Fruit fly (Drosophila melanogaster) whole organism, embryonic: ENCODE data around the gene Swip-1.
A peak's percentile ranks its signal among the peaks of the same experiment; 100 is the strongest.

Experiments used
- Ada2b ChIP-seq: fragments of 200-800 bp; sonication (Bioruptor generic); IDR thresholded peaks from 2 replicates; pipeline ENCODE4 v1.3.6; 2022; ENCODE audit warnings: missing biosample characterization, missing genetic modification characterization
- Atf-2 ChIP-seq: fragments of 200-800 bp; sonication (Bioruptor generic); optimal IDR thresholded peaks from 2 replicates; lab custom pipeline; 2016; ENCODE audit warnings: missing biosample characterization, missing genetic modification characterization
- Atf6 ChIP-seq: fragments of 200-800 bp; sonication (Bioruptor generic); IDR thresholded peaks from 2 replicates; pipeline ENCODE4 v1.3.6; 2022; ENCODE audit warnings: missing biosample characterization, missing genetic modification characterization
- C15 ChIP-seq: fragments of 200-800 bp; sonication (Bioruptor generic); IDR thresholded peaks from 3 replicates; pipeline ENCODE4 v1.3.6; 2022; ENCODE audit warnings: missing biosample characterization, missing genetic modification characterization
- CG10147 ChIP-seq: fragments of 200-800 bp; sonication (Bioruptor generic); optimal IDR thresholded peaks from 2 replicates; lab custom pipeline; 2019; ENCODE audit warnings: missing biosample characterization, mild to moderate bottlenecking, missing genetic modification characterization, moderate library complexity
- CG10979 ChIP-seq: fragments of 200-800 bp; sonication (Bioruptor generic); optimal IDR thresholded peaks from 2 replicates; lab custom pipeline; 2018; ENCODE audit warnings: missing biosample characterization, mild to moderate bottlenecking, missing genetic modification characterization, moderate library complexity
- CG11456 ChIP-seq: fragments of 200-800 bp; sonication (Bioruptor generic); IDR thresholded peaks from 3 replicates; pipeline ENCODE4 v1.3.6; 2022; ENCODE audit warnings: missing biosample characterization, missing genetic modification characterization
- CG13287 ChIP-seq: fragments of 200-800 bp; sonication (Bioruptor generic); IDR thresholded peaks from 2 replicates; pipeline ENCODE4 v1.3.6; 2022; ENCODE audit warnings: missing biosample characterization, missing genetic modification characterization; ENCODE audit not compliant: partially characterized antibody
- CG14667 ChIP-seq: fragments of 200-800 bp; sonication (Bioruptor generic); IDR thresholded peaks from 2 replicates; pipeline ENCODE4 v1.3.6; 2022; ENCODE audit warnings: missing biosample characterization, missing genetic modification characterization
- CG16815 ChIP-seq: fragments of 200-800 bp; sonication (Bioruptor generic); optimal IDR thresholded peaks from 3 replicates; lab custom pipeline; 2017; ENCODE audit warnings: missing biosample characterization, mild to moderate bottlenecking, missing genetic modification characterization
- CG17359 ChIP-seq: fragments of 200-800 bp; sonication (Bioruptor generic); optimal IDR thresholded peaks from 3 replicates; lab custom pipeline; 2018; ENCODE audit warnings: missing biosample characterization, mild to moderate bottlenecking, missing genetic modification characterization, moderate library complexity
- CG17385 ChIP-seq: fragments of 200-800 bp; sonication (Bioruptor generic); optimal IDR thresholded peaks from 3 replicates; lab custom pipeline; 2018; ENCODE audit warnings: missing biosample characterization, mild to moderate bottlenecking, missing genetic modification characterization
- CG18764 ChIP-seq: fragments of 200-800 bp; sonication (Bioruptor generic); optimal IDR thresholded peaks from 3 replicates; lab custom pipeline; 2016; ENCODE audit warnings: missing biosample characterization, missing genetic modification characterization
- CG2875 ChIP-seq: fragments of 200-800 bp; sonication (Bioruptor generic); optimal IDR thresholded peaks from 2 replicates; lab custom pipeline; 2017; ENCODE audit warnings: missing biosample characterization, mild to moderate bottlenecking, missing genetic modification characterization, missing genetic modification reagents
- CG3407 ChIP-seq: fragments of 200-800 bp; sonication (Bioruptor generic); optimal IDR thresholded peaks from 2 replicates; lab custom pipeline; 2018; ENCODE audit warnings: missing biosample characterization, mild to moderate bottlenecking, missing genetic modification characterization
- CG6683 ChIP-seq: fragments of 200-800 bp; sonication (Bioruptor generic); optimal IDR thresholded peaks from 2 replicates; lab custom pipeline; 2017; ENCODE audit warnings: missing biosample characterization, mild to moderate bottlenecking, missing genetic modification characterization, missing genetic modification reagents
- CG7963 ChIP-seq: fragments of 200-800 bp; sonication (Bioruptor generic); IDR thresholded peaks from 3 replicates; pipeline ENCODE4 v1.3.6; 2022; ENCODE audit warnings: missing biosample characterization, missing genetic modification characterization; ENCODE audit not compliant: partially characterized antibody
- CG9215 ChIP-seq: fragments of 200-800 bp; sonication (Bioruptor generic); IDR thresholded peaks from 2 replicates; pipeline ENCODE4 v1.3.6; 2022; ENCODE audit warnings: missing biosample characterization, missing genetic modification characterization
- CG9932 ChIP-seq: fragments of 200-800 bp; sonication (Bioruptor generic); IDR thresholded peaks from 2 replicates; pipeline ENCODE4 v1.3.6; 2022; ENCODE audit warnings: missing biosample characterization, missing genetic modification characterization
- CHES-1-like ChIP-seq: fragments of 200-800 bp; sonication (Bioruptor generic); optimal IDR thresholded peaks from 2 replicates; lab custom pipeline; 2016; ENCODE audit warnings: missing biosample characterization, missing genetic modification characterization
- CTCF ChIP-seq: fragments of 200-800 bp; sonication (Bioruptor generic); optimal IDR thresholded peaks from 2 replicates; lab custom pipeline; 2017; ENCODE audit warnings: missing biosample characterization, mild to moderate bottlenecking, missing genetic modification characterization, moderate library complexity
- Hey ChIP-seq: fragments of 200-800 bp; sonication (Bioruptor generic); optimal IDR thresholded peaks from 3 replicates; lab custom pipeline; 2018; ENCODE audit warnings: missing biosample characterization, mild to moderate bottlenecking, missing genetic modification characterization
- Kr ChIP-seq: fragments of 200-800 bp; sonication (Bioruptor generic); optimal IDR thresholded peaks from 2 replicates; lab custom pipeline; 2017; ENCODE audit warnings: missing biosample characterization, mild to moderate bottlenecking, missing genetic modification characterization
- NFAT ChIP-seq: fragments of 200-800 bp; sonication (Bioruptor generic); IDR thresholded peaks from 2 replicates; pipeline ENCODE4 v1.3.6; 2022; ENCODE audit warnings: missing biosample characterization, missing genetic modification characterization
- PHDP ChIP-seq: fragments of 200-800 bp; sonication (Bioruptor generic); optimal IDR thresholded peaks from 3 replicates; lab custom pipeline; 2018; ENCODE audit warnings: missing biosample characterization, mild to moderate bottlenecking, missing genetic modification characterization, moderate library complexity
- Spps ChIP-seq: fragments of 200-800 bp; sonication (Bioruptor generic); optimal IDR thresholded peaks from 2 replicates; lab custom pipeline; 2018; ENCODE audit warnings: missing biosample characterization, mild to moderate bottlenecking, missing genetic modification characterization
- Vsx1 ChIP-seq: fragments of 200-800 bp; sonication (Bioruptor generic); optimal IDR thresholded peaks from 2 replicates; lab custom pipeline; 2017; ENCODE audit warnings: missing biosample characterization, mild to moderate bottlenecking, missing genetic modification characterization, missing genetic modification reagents
- Xrp1 ChIP-seq: fragments of 200-800 bp; sonication (Bioruptor generic); IDR thresholded peaks from 2 replicates; pipeline ENCODE4 v1.3.6; 2022; ENCODE audit warnings: missing biosample characterization, missing genetic modification characterization
- ap ChIP-seq: fragments of 200-800 bp; sonication (Bioruptor generic); IDR thresholded peaks from 2 replicates; pipeline ENCODE4 v1.3.6; 2022; ENCODE audit warnings: missing biosample characterization, missing genetic modification characterization
- ara ChIP-seq: fragments of 200-800 bp; sonication (Bioruptor generic); IDR thresholded peaks from 2 replicates; pipeline ENCODE4 v1.3.6; 2022; ENCODE audit warnings: missing biosample characterization, missing genetic modification characterization
- br ChIP-seq: fragments of >200 bp; optimal IDR thresholded peaks from 2 replicates; lab custom pipeline; 2017
- cwo ChIP-seq: fragments of 200-800 bp; sonication (Bioruptor generic); optimal IDR thresholded peaks from 3 replicates; lab custom pipeline; 2017; ENCODE audit warnings: missing biosample characterization, missing genetic modification characterization, mild to moderate bottlenecking, moderate library complexity, missing genetic modification reagents
- dati ChIP-seq: fragments of 200-800 bp; sonication (Bioruptor generic); IDR thresholded peaks from 2 replicates; pipeline ENCODE4 v1.3.6; 2022; ENCODE audit warnings: missing biosample characterization, missing genetic modification characterization
- dmrt99B ChIP-seq: fragments of 200-800 bp; sonication (Bioruptor generic); optimal IDR thresholded peaks from 2 replicates; lab custom pipeline; 2018; ENCODE audit warnings: missing biosample characterization, mild to moderate bottlenecking, missing genetic modification characterization, moderate library complexity
- fd3F ChIP-seq: fragments of 200-800 bp; sonication (Bioruptor generic); optimal IDR thresholded peaks from 2 replicates; lab custom pipeline; 2018; ENCODE audit warnings: missing biosample characterization, mild to moderate bottlenecking, missing genetic modification characterization, moderate library complexity
- grau ChIP-seq: fragments of 200-800 bp; optimal IDR thresholded peaks from 3 replicates; lab custom pipeline; 2019; ENCODE audit warnings: missing biosample characterization, mild to moderate bottlenecking, missing genetic modification characterization, moderate library complexity
- inv ChIP-seq: fragments of 200-800 bp; sonication (Bioruptor generic); IDR thresholded peaks from 2 replicates; pipeline ENCODE4 v1.3.6; 2022; ENCODE audit warnings: missing biosample characterization, missing genetic modification characterization; ENCODE audit not compliant: partially characterized antibody
- knrl ChIP-seq: fragments of 200-800 bp; sonication (Bioruptor generic); IDR thresholded peaks from 3 replicates; pipeline ENCODE4 v1.3.6; 2022; ENCODE audit warnings: missing biosample characterization, missing genetic modification characterization; ENCODE audit not compliant: partially characterized antibody
- nau ChIP-seq: fragments of 200-800 bp; sonication (Bioruptor generic); optimal IDR thresholded peaks from 3 replicates; lab custom pipeline; 2017; ENCODE audit warnings: missing biosample characterization, mild to moderate bottlenecking, missing genetic modification characterization, missing genetic modification reagents
- nerfin-2 ChIP-seq: fragments of 200-800 bp; sonication (Bioruptor generic); IDR thresholded peaks from 2 replicates; pipeline ENCODE4 v1.3.6; 2022; ENCODE audit warnings: missing biosample characterization, missing genetic modification characterization; ENCODE audit not compliant: partially characterized antibody
- onecut ChIP-seq: fragments of 200-800 bp; sonication (Bioruptor generic); IDR thresholded peaks from 2 replicates; pipeline ENCODE4 v1.3.6; 2022; ENCODE audit warnings: missing biosample characterization, missing genetic modification characterization
- p53 ChIP-seq: fragments of 200-800 bp; sonication (Bioruptor generic); optimal IDR thresholded peaks from 2 replicates; lab custom pipeline; 2016; ENCODE audit warnings: missing biosample characterization, missing genetic modification characterization
- pho ChIP-seq: fragments of 200-800 bp; sonication (Bioruptor generic); optimal IDR thresholded peaks from 2 replicates; lab custom pipeline; 2016; ENCODE audit warnings: missing biosample characterization, missing genetic modification characterization
- salm ChIP-seq: fragments of 200-800 bp; sonication (Bioruptor generic); optimal IDR thresholded peaks from 2 replicates; lab custom pipeline; 2018; ENCODE audit warnings: missing biosample characterization, mild to moderate bottlenecking, missing genetic modification characterization
- scrt ChIP-seq: fragments of 200-800 bp; sonication (Bioruptor generic); optimal IDR thresholded peaks from 2 replicates; lab custom pipeline; 2018; ENCODE audit warnings: missing biosample characterization, mild to moderate bottlenecking, missing genetic modification characterization, moderate library complexity
- sna ChIP-seq: fragments of 200-800 bp; sonication (Bioruptor generic); IDR thresholded peaks from 2 replicates; pipeline ENCODE4 v1.3.6; 2022; ENCODE audit warnings: missing biosample characterization, missing genetic modification characterization; ENCODE audit not compliant: partially characterized antibody
- trh ChIP-seq: fragments of 200-800 bp; sonication (Bioruptor generic); optimal IDR thresholded peaks from 2 replicates; lab custom pipeline; 2016; ENCODE audit warnings: missing biosample characterization, missing genetic modification characterization
- zen2 ChIP-seq: fragments of 200-800 bp; sonication (Bioruptor generic); IDR thresholded peaks from 3 replicates; pipeline ENCODE4 v1.3.6; 2022; ENCODE audit warnings: missing biosample characterization, missing genetic modification characterization; ENCODE audit not compliant: partially characterized antibody

Swip-1 gene

dm6 chr2L:18987078-18987895 is at the start of gene Swip-1, which contains the start of gene EMC5 (continued):
- TF ChIP-seq ara (GFP tag; lab: Robert Waterston, UW) (no peak; the same call in 1 of the 2 replicates), salm (tag; lab: Kevin White, UChicago) (no peak), grau (peak; percentile 77), CG11456 (GFP tag; lab: Robert Waterston, UW) (peak; percentile 80), CG7963 (GFP tag; lab: Robert Waterston, UW) (peak; percentile 24; the same call in 1 of the 3 replicates), CG10979 (tag; lab: Kevin White, UChicago) (peak; percentile 56), Kr (no peak), nerfin-2 (GFP tag; lab: Robert Waterston, UW) (no peak), dati (GFP tag; lab: Robert Waterston, UW) (no peak), CTCF (GFP tag; lab: Kevin White, UChicago) (no peak), CG9215 (GFP tag; lab: Robert Waterston, UW) (peak; percentile 56), PHDP (tag; lab: Kevin White, UChicago) (peak; percentile 62), sna (GFP tag; lab: Robert Waterston, UW) (0 out of 2 replicates have a peak, but pooled peaks have one; percentile 53), CG18764 (GFP tag; lab: Kevin White, UChicago) (no peak), scrt (peak; percentile 33), NFAT (GFP tag; lab: Robert Waterston, UW) (peak; percentile 44), knrl (peak; percentile 44; the same call in 1 of the 3 replicates), Hey (tag; lab: Kevin White, UChicago) (no peak), CG16815 (peak; percentile 48), onecut (GFP tag; lab: Robert Waterston, UW) (no peak), ap (peak; percentile 27; the same call in 1 of the 2 replicates), C15 (GFP tag; lab: Robert Waterston, UW) (0 out of 3 replicates have a peak, but pooled peaks have one; percentile 25), Spps (tag; lab: Kevin White, UChicago) (no peak), Xrp1 (GFP tag; lab: Robert Waterston, UW) (peak; percentile 57), CHES-1-like (GFP tag; lab: Kevin White, UChicago) (no peak), cwo (GFP tag; lab: Kevin White, UChicago) (no peak), p53 (GFP tag; lab: Kevin White, UChicago) (no peak), Vsx1 (GFP tag; lab: Kevin White, UChicago) (peak; percentile 45), CG13287 (GFP tag; lab: Robert Waterston, UW) (peak; percentile 57), CG14667 (0 out of 2 replicates have a peak, but pooled peaks have one; percentile 26), CG9932 (GFP tag; lab: Robert Waterston, UW) (peak; percentile 87), CG6683 (GFP tag; lab: Kevin White, UChicago) (no peak), Atf-2 (no peak), inv (GFP tag; lab: Robert Waterston, UW) (peak; percentile 35; the same call in 1 of the 2 replicates), fd3F (peak; percentile 52), br (lab: Kevin White, UChicago) (no peak), CG17359 (tag; lab: Kevin White, UChicago) (peak; percentile 41), nau (GFP tag; lab: Kevin White, UChicago) (no peak), trh (GFP tag; lab: Kevin White, UChicago) (peak; percentile 51), pho (GFP tag; lab: Kevin White, UChicago) (no peak), CG2875 (no peak), CG10147 (GFP tag; lab: Kevin White, UChicago) (peak; percentile 23), Ada2b (0 out of 2 replicates have a peak, but pooled peaks have one; percentile 10), CG17385 (GFP tag; lab: Kevin White, UChicago) (peak; percentile 30), zen2 (GFP tag; lab: Robert Waterston, UW) (0 out of 3 replicates have a peak, but pooled peaks have one; percentile 16), Atf6 (GFP tag; lab: Robert Waterston, UW) (no peak), dmrt99B (peak; percentile 52), CG3407 (GFP tag; lab: Kevin White, UChicago) (peak; percentile 13)
